Fruit fly (Drosophila melanogaster) whole organism, wandering third instar larva: ENCODE data around the gene Kua.

ENCODE experiments used
- CG32264 ChIP-seq: fragments of 200-800 bp; sonication (Bioruptor generic); optimal IDR thresholded peaks from 2 replicates; lab custom pipeline; 2016; ENCODE audit warnings: missing biosample characterization, missing genetic modification characterization
- HLH106 ChIP-seq: fragments of 200-800 bp; optimal IDR thresholded peaks from 3 replicates; lab custom pipeline; 2019; ENCODE audit warnings: missing biosample characterization, mild to moderate bottlenecking, missing genetic modification characterization, moderate library complexity
- N ChIP-seq: fragments of >200 bp; optimal IDR thresholded peaks from 2 replicates; lab custom pipeline; 2018; ENCODE audit warnings: missing biosample characterization, missing external identifiers, missing genetic modification characterization
- OdsH ChIP-seq: fragments of 200-800 bp; sonication (Bioruptor generic); optimal IDR thresholded peaks from 2 replicates; lab custom pipeline; 2016; ENCODE audit warnings: missing biosample characterization, mild to moderate bottlenecking, missing genetic modification characterization
- dl ChIP-seq, 2 experiments: fragments of 175-275, 200-275 bp in 1 of 2; fragments of 200-275 bp in 1 of 2; sonication (Bioruptor generic); optimal IDR thresholded peaks; lab custom pipeline; 2018; ENCODE audit warnings: mild to moderate bottlenecking in 2 of 2, missing biosample characterization in 2 of 2, missing genetic modification characterization in 2 of 2, moderate library complexity in 2 of 2; ENCODE audit not compliant: partially characterized antibody in 2 of 2, insufficient read depth in 1 of 2
- foxo ChIP-seq, 2 experiments: fragments of 200-800 bp; sonication (Bioruptor generic); optimal IDR thresholded peaks; 2 replicates in 1 of 2; 3 replicates in 1 of 2; lab custom pipeline; 2016 to 2017; ENCODE audit warnings: missing biosample characterization in 2 of 2, missing genetic modification characterization in 2 of 2
- jim ChIP-seq: fragments of 175-275, 200-325 bp; sonication (Bioruptor generic); optimal IDR thresholded peaks from 2 replicates; lab custom pipeline; 2016; ENCODE audit warnings: missing biosample characterization, mild to moderate bottlenecking, missing genetic modification characterization

dm6 chr2L:20077423-20078401 lies 19.7 kb upstream of the Kua start:
- TF ChIP-seq jim = no peak
- TF ChIP-seq HLH106 (tag; lab: Kevin White, UChicago) = no peak
- TF ChIP-seq dl (GFP tag; optimal IDR thresholded peaks at IDR 0.05; lab: Kevin White, UChicago; ENCODE audit: insufficient read depth in 1 of 2, partially characterized antibody in 2 of 2) = no peak
- TF ChIP-seq CG32264 = no peak
- TF ChIP-seq OdsH (GFP tag; lab: Kevin White, UChicago) = no peak
- no peak for TF ChIP-seq N (GFP tag; lab: Kevin White, UChicago)
- TF ChIP-seq foxo (GFP tag; optimal IDR thresholded peaks at IDR 0.05; lab: Kevin White, UChicago) = no peak
